Fruit fly (Drosophila melanogaster): Measurements from ENCODE around the gene CG3108.
A peak's percentile ranks its signal among the peaks of the same experiment; 100 is the strongest.

Gene CG3108

DNA sequence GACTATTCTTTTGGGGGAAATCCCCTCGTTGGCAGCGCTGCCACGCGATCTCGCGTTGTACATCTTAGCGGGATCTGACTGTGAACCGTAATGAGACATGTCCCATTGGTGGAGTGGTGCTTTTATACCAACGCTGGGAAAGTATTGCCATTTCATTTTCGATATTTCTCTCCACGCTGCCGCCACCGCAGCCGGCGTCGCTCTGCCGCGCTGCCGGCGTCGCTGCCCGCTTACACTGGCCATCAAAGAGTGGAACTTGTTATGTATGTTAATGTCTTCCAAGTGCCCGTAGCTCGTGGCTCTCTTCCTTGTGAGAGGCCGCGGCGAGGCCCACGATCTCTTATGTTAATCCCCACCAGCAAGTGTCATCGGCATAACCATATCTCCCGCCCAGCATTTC lies at the start of gene CG3108:
Gene CG3108 (minus strand): TSS at position 101 of the 400 bp plus-strand sequence.
- no peak for TF ChIP-seq CG8478 (optimal IDR thresholded peaks at IDR 0.05)
- TF ChIP-seq CTCF (optimal IDR thresholded peaks at IDR 0.05) = no peak

DNA sequence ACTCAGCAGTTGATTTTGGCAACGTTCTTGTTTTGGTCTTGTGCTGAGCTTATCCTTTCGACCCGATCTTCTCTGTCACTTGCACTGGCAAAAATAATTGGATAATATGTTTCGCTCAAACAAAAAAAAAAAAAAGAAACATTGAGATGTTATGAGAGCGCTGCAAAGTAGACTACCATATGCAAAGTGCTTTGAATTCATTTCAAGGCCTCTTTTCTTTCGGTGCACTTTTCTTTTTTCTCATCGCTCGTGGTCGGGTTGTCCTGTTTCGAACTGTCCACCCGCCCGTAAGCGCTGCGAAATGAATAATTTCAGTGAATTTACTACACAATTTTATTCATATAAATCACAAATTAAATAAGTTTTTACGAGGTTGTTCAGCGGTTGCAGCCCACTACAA lies 38.6 kb upstream of the CG3108 start:
- TF ChIP-seq CG8478 (optimal IDR thresholded peaks at IDR 0.05) (no peak), CTCF (optimal IDR thresholded peaks at IDR 0.05) (no peak)

- no peak for TF ChIP-seq CG8478 (optimal IDR thresholded peaks at IDR 0.05)
These were observed 37.0 kb upstream of the CG3108 start, which contains the start of gene CG15765 for dm6 chrX:5818428-5818827. TSS of gene CG15765 (plus strand) at chrX:5818559.

- TF ChIP-seq CTCF (optimal IDR thresholded peaks at IDR 0.05) = peak; percentile 65 to 72
- no peak for TF ChIP-seq CG8478 (optimal IDR thresholded peaks at IDR 0.05)
These were observed 35.8 kb upstream of the CG3108 start for dm6 chrX:5817191-5817590.

DNA sequence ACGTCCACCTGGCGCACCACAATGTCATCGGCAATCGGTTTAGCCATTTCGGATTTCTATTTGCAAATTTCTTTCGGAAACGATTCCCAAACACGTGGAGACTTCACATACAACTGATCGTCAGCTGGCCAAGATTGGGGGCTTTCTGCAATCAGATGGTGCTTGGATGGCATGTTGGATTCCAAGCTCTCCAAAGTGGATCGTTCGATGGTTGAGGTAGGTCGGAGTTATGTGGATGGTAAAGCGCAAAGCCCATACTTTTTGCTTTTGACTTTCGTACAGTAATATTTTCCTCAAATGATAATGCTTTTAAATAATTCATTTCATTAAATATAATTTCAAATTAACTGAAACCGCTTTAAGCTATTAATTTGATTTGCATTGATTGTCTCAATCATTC lies 34.3 kb upstream of the CG3108 start, which contains the start of gene AgmNAT:
Gene AgmNAT (minus strand): TSS at position 101 of the 400 bp plus-strand sequence.
- TF ChIP-seq CTCF (optimal IDR thresholded peaks at IDR 0.05) (no peak), CG8478 (optimal IDR thresholded peaks at IDR 0.05) (no peak)

- TF ChIP-seq CTCF (optimal IDR thresholded peaks at IDR 0.05) = no peak
- TF ChIP-seq CG8478 (optimal IDR thresholded peaks at IDR 0.05) = no peak
These were observed 31.5 kb upstream of the CG3108 start, which contains the start of gene CG44329 for dm6 chrX:5812877-5813276. TSS of gene CG44329 (minus strand) at chrX:5812977.

DNA sequence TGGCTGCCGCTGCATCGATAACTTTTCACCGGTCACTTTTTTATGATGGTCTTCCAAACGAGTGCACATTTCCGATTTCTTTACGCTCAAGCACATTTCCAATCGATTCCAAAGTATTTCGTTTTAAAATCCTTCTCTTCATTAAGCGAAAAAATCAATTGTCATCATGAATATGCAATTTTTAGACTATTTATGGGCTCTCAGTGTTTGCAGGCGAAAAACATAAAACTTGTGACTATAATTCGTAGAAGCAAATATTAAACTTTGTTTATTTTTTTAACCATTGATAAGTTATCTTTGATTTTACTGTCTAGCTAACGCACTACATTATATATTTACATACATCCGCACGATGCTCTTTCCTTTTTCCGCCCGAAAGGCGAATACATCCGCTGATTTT lies 27.2 kb upstream of the CG3108 start, which contains the start of gene Prosbeta2R1:
Gene Prosbeta2R1 (plus strand): TSS at position 301 of the 400 bp plus-strand sequence.
- no peak for TF ChIP-seq CG8478 (optimal IDR thresholded peaks at IDR 0.05)
- no peak for TF ChIP-seq CTCF (optimal IDR thresholded peaks at IDR 0.05)

DNA sequence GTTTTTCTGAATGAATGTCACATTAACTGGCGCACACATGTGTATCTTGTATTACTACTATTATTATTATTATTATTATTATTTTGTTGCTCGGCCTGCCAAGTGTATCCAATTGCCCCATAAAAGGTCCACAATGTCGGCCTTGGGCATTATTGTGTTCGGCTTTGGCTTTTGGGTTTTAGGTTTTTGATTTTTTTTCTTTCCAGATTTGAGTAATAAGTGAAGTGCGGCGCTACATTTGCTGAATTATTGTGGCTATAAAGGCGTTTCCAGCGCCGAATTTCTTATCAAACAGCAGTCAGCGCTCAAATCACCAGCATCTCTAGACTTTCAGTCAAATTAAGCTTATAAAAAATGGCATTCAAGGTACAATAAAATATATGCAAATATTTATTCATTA lies 23.0 kb upstream of the CG3108 start, which contains the start of gene Cpr5C:
Gene Cpr5C (plus strand): TSS at position 301 of the 400 bp plus-strand sequence.
- TF ChIP-seq CTCF (optimal IDR thresholded peaks at IDR 0.05) (no peak), CG8478 (optimal IDR thresholded peaks at IDR 0.05) (no peak)

dm6 chrX:5800634-5801033 lies 19.2 kb upstream of the CG3108 start:
- TF ChIP-seq CTCF (optimal IDR thresholded peaks at IDR 0.05) = no peak
- TF ChIP-seq CG8478 (optimal IDR thresholded peaks at IDR 0.05) = no peak

DNA sequence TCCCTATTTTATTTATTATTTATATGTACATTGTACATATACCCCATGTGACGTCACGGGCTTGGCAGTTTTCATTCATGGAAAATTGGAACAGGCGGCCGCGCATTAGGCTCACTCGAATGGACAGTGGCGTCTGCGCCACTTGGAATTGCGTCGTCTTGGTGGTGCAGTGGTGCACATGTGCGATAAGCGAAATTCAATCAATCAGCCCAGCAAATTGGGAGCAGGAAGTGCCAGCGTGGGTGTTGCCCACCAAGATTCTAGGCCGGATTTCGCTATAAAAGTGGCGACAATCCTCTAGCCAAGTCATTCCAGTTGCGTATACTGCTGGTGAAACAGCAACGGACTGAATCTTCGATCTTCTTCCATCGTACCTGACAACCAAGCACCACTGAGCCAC lies 10.4 kb upstream of the CG3108 start, which contains the start of gene CG12239:
Gene CG12239 (plus strand): TSS at position 301 of the 400 bp plus-strand sequence.
- TF ChIP-seq CTCF (optimal IDR thresholded peaks at IDR 0.05) (no peak), CG8478 (optimal IDR thresholded peaks at IDR 0.05) (no peak)

- TF ChIP-seq CTCF (optimal IDR thresholded peaks at IDR 0.05) = no peak
- TF ChIP-seq CG8478 (optimal IDR thresholded peaks at IDR 0.05) = no peak
These were observed 7.8 kb upstream of the CG3108 start, which contains the start of gene CG15767 for dm6 chrX:5789187-5789586. TSS of gene CG15767 (plus strand) at chrX:5789487.

DNA sequence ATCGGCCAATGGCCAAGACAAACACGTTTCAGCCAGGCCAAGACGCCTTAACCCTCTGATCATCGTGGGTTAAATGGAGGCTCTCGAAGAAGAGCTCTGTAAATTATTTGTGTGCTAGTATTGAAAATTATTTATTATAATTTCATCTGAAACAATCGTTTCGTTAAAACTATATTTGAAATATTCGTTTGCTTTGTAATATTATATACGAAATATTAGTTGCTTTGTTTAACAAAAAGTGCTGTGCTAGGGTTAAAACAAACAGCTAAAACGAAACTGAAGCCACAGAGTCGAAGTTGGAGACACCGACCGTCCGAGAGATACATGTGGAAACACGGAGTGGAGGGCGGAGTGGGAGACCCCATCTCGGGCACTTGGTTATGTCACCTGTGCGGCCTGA lies 5.1 kb upstream of the CG3108 start:
- TF ChIP-seq CTCF (optimal IDR thresholded peaks at IDR 0.05) (no peak), CG8478 (optimal IDR thresholded peaks at IDR 0.05) (no peak)

DNA sequence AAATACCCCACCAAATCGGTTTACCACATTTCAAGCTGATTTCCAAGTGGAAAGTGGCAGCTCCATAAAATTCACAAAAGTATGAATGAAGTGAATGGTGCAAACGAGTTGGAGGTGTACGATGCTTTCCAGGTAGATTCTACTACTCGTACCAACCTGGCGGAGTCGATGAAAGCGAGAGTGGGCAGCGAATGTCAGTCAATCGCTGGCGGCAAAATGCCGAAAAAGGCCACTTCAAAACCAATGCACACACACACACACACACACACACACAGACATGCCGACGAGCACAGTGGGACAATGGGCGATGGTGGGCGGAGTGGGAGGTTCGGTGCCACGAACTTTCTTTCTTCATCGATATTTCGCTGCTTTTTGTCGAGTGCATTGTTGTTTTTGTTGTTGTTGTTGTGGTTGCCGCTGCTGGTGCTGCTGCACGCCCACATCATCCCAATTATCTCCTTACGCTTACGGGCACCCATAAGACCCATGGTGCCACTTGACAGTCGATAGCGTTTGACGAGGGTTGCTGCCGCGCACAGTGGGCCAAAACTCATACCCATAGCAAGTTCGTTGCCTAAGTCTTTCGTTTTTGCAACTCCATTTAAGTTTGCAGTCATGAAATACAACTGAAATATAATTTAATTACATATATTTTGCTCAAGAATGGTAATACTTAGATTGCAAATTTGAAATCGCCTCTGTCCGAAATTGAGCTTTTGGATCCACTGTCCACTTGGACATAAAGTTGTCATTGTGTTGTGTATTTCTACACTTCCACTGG lies 2.0 kb upstream of the CG3108 start:
- no peak for TF ChIP-seq CTCF (optimal IDR thresholded peaks at IDR 0.05)
- TF ChIP-seq CG8478 (optimal IDR thresholded peaks at IDR 0.05) = no peak

dm6 chrX:5776547-5776946 lies 4.9 kb downstream of the CG3108 start, which contains the start of gene CG42264:
TSS of gene CG42264 (minus strand) at chrX:5776647.
- TF ChIP-seq CTCF (optimal IDR thresholded peaks at IDR 0.05) (no peak), CG8478 (optimal IDR thresholded peaks at IDR 0.05) (no peak)

DNA sequence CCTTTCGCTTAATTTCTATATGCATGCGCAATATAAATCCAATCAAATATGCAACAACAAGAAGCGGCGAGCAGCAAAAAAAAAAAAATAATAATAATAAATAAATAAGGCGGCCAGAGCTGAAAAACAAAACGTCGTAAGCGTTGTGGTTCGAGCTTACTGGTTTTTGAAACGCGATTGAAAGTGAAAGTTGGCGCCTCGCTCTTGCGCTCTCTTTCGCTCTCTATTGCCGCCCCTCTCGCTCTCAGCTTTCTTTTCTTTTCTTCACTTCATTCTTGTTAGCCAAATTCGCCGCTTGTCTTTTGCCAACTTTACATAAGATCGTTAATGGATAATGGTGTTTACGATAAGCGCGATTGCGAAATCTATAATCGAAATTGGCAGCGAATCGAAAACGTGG lies 9.0 kb downstream of the CG3108 start:
- TF ChIP-seq CG8478 (optimal IDR thresholded peaks at IDR 0.05) = no peak
- no peak for TF ChIP-seq CTCF (optimal IDR thresholded peaks at IDR 0.05)

dm6 chrX:5770730-5771181 lies 10.7 kb downstream of the CG3108 start, which contains the start of gene CG3097:
TSS of gene CG3097 (minus strand) at chrX:5770780.
- TF ChIP-seq CG8478 (optimal IDR thresholded peaks at IDR 0.05) (no peak), CTCF (optimal IDR thresholded peaks at IDR 0.05) (no peak)
